Fruit fly (Drosophila melanogaster) whole organism, embryonic: ENCODE measurements around the gene CG15332.
A peak's percentile ranks its signal among the peaks of the same experiment; 100 is the strongest.

Experiments used
- ATbp ChIP-seq: fragments of 200-800 bp; sonication (Bioruptor generic); optimal IDR thresholded peaks from 2 replicates; lab custom pipeline; 2017; ENCODE audit warnings: missing biosample characterization, mild to moderate bottlenecking, missing genetic modification characterization, missing genetic modification reagents
- CG11504 ChIP-seq: fragments of 200-800 bp; sonication (Bioruptor generic); optimal IDR thresholded peaks from 3 replicates; lab custom pipeline; 2019; ENCODE audit warnings: missing biosample characterization, mild to moderate bottlenecking, missing genetic modification characterization, moderate library complexity
- CG11696 ChIP-seq: fragments of 200-800 bp; sonication (Bioruptor generic); IDR thresholded peaks from 2 replicates; pipeline ENCODE4 v1.3.6; 2022; ENCODE audit warnings: missing biosample characterization, missing genetic modification characterization
- CG12659 ChIP-seq: fragments of 200-800 bp; sonication (Bioruptor generic); optimal IDR thresholded peaks from 3 replicates; lab custom pipeline; 2017; ENCODE audit warnings: mild to moderate bottlenecking, missing biosample characterization, missing genetic modification reagents, missing genetic modification characterization
- CG15514 ChIP-seq: fragments of 200-800 bp; sonication (Bioruptor generic); optimal IDR thresholded peaks from 3 replicates; lab custom pipeline; 2017; ENCODE audit warnings: missing biosample characterization, missing genetic modification characterization, mild to moderate bottlenecking, moderate library complexity, missing genetic modification reagents
- CG18262 ChIP-seq: fragments of 200-800 bp; optimal IDR thresholded peaks from 3 replicates; lab custom pipeline; 2019; ENCODE audit warnings: missing biosample characterization, mild to moderate bottlenecking, missing genetic modification characterization, moderate library complexity
- CG2202 ChIP-seq: fragments of 200-800 bp; sonication (Bioruptor generic); optimal IDR thresholded peaks from 2 replicates; lab custom pipeline; 2018; ENCODE audit warnings: missing biosample characterization, mild to moderate bottlenecking, missing genetic modification characterization
- CG31388 ChIP-seq: fragments of 200-800 bp; sonication (Bioruptor generic); optimal IDR thresholded peaks from 2 replicates; lab custom pipeline; 2016; ENCODE audit warnings: missing biosample characterization, missing genetic modification characterization
- CG3281 ChIP-seq: fragments of 200-800 bp; sonication (Bioruptor generic); optimal IDR thresholded peaks from 3 replicates; lab custom pipeline; 2017; ENCODE audit warnings: missing biosample characterization, mild to moderate bottlenecking, missing genetic modification characterization
- CG3995 ChIP-seq: fragments of 200-800 bp; sonication (Bioruptor generic); optimal IDR thresholded peaks from 3 replicates; lab custom pipeline; 2016; ENCODE audit warnings: missing biosample characterization, missing genetic modification characterization
- CG4820 ChIP-seq: fragments of 200-800 bp; sonication (Bioruptor generic); optimal IDR thresholded peaks from 3 replicates; lab custom pipeline; 2016; ENCODE audit warnings: missing biosample characterization, missing genetic modification characterization
- CG5245 ChIP-seq: fragments of 200-800 bp; sonication (Bioruptor generic); optimal IDR thresholded peaks from 3 replicates; lab custom pipeline; 2016; ENCODE audit warnings: missing biosample characterization, missing genetic modification characterization
- CG7372 ChIP-seq: fragments of 200-800 bp; sonication (Bioruptor generic); IDR thresholded peaks from 2 replicates; pipeline ENCODE4 v1.3.6; 2022; ENCODE audit warnings: missing biosample characterization, missing genetic modification characterization
- Dip2 ChIP-seq: fragments of 200-800 bp; sonication (Bioruptor generic); IDR thresholded peaks from 2 replicates; pipeline ENCODE4 v1.3.6; 2022; ENCODE audit warnings: missing biosample characterization, missing genetic modification characterization
- E2f2 ChIP-seq: fragments of 200-800 bp; sonication (Bioruptor generic); IDR thresholded peaks from 2 replicates; pipeline ENCODE4 v1.3.6; 2022; ENCODE audit warnings: missing biosample characterization, missing genetic modification characterization
- Eip74EF ChIP-seq, 2 experiments: fragments of 200-800 bp in 1 of 2; fragments of >200 bp in 1 of 2; sonication (Bioruptor generic) in 1 of 2; optimal IDR thresholded peaks; 2 replicates each; lab custom pipeline; 2017 to 2019; ENCODE audit warnings: missing biosample characterization in 2 of 2, missing genetic modification characterization in 2 of 2, mild to moderate bottlenecking in 1 of 2, moderate library complexity in 1 of 2
- Elba2 ChIP-seq: fragments of 200-800 bp; sonication (Bioruptor generic); optimal IDR thresholded peaks from 3 replicates; lab custom pipeline; 2016; ENCODE audit warnings: missing biosample characterization, missing genetic modification characterization
- Gug ChIP-seq: fragments of 200-800 bp; sonication (Bioruptor generic); IDR thresholded peaks from 4 replicates; pipeline ENCODE4 v1.3.6; 2022; ENCODE audit warnings: missing biosample characterization, missing genetic modification characterization
- HmgZ ChIP-seq: fragments of 200-800 bp; sonication (Bioruptor generic); optimal IDR thresholded peaks from 2 replicates; lab custom pipeline; 2018; ENCODE audit warnings: missing biosample characterization, mild to moderate bottlenecking, missing genetic modification characterization
- Kr ChIP-seq: fragments of 200-800 bp; sonication (Bioruptor generic); optimal IDR thresholded peaks from 2 replicates; lab custom pipeline; 2017; ENCODE audit warnings: missing biosample characterization, mild to moderate bottlenecking, missing genetic modification characterization
- Lim3 ChIP-seq: fragments of 200-800 bp; sonication (Bioruptor generic); IDR thresholded peaks from 2 replicates; pipeline ENCODE4 v1.3.6; 2022; ENCODE audit warnings: missing biosample characterization, missing genetic modification characterization
- MESR4 ChIP-seq: fragments of 200-800 bp; sonication (Bioruptor generic); optimal IDR thresholded peaks from 2 replicates; lab custom pipeline; 2018; ENCODE audit warnings: missing biosample characterization, mild to moderate bottlenecking, missing genetic modification characterization, moderate library complexity
- Med ChIP-seq: fragments of 200-800 bp; sonication (Bioruptor generic); peaks from one replicate; lab custom pipeline; 2016; ENCODE audit warnings: missing biosample characterization, missing genetic modification characterization, mild to moderate bottlenecking, inconsistent platforms, moderate library complexity
- Myb ChIP-seq: fragments of 200-800 bp; sonication (Bioruptor generic); optimal IDR thresholded peaks from 2 replicates; lab custom pipeline; 2016; ENCODE audit warnings: missing biosample characterization, missing genetic modification characterization
- NC2α ChIP-seq: fragments of 200-800 bp; sonication (Bioruptor generic); optimal IDR thresholded peaks from 2 replicates; lab custom pipeline; 2016; ENCODE audit warnings: missing biosample characterization, missing genetic modification characterization
- Nf-YA ChIP-seq: fragments of 200-800 bp; sonication (Bioruptor generic); IDR thresholded peaks from 2 replicates; pipeline ENCODE4 v1.3.6; 2022; ENCODE audit warnings: missing biosample characterization, missing genetic modification characterization
- Side ChIP-seq: fragments of 200-800 bp; sonication (Bioruptor generic); optimal IDR thresholded peaks from 2 replicates; lab custom pipeline; 2016; ENCODE audit warnings: missing biosample characterization, missing genetic modification characterization
- ac ChIP-seq: fragments of 200-800 bp; sonication (Bioruptor generic); optimal IDR thresholded peaks from 3 replicates; lab custom pipeline; 2017; ENCODE audit warnings: missing biosample characterization, mild to moderate bottlenecking, missing genetic modification characterization
- cad ChIP-seq: fragments of >200 bp; optimal IDR thresholded peaks from 2 replicates; lab custom pipeline; 2017; ENCODE audit warnings: missing biosample characterization, missing genetic modification characterization
- corto ChIP-seq: fragments of 200-800 bp; sonication (Bioruptor generic); optimal IDR thresholded peaks from 2 replicates; lab custom pipeline; 2016; ENCODE audit warnings: missing biosample characterization, mild to moderate bottlenecking, missing genetic modification characterization, moderate library complexity
- da ChIP-seq: fragments of 200-800 bp; sonication (Bioruptor generic); optimal IDR thresholded peaks from 2 replicates; lab custom pipeline; 2016; ENCODE audit warnings: missing biosample characterization, missing genetic modification characterization
- dm ChIP-seq: fragments of 200-800 bp; sonication (Bioruptor generic); optimal IDR thresholded peaks from 3 replicates; lab custom pipeline; 2016; ENCODE audit warnings: missing biosample characterization, missing genetic modification characterization
- dmrt11E ChIP-seq: fragments of 200-800 bp; sonication (Bioruptor generic); optimal IDR thresholded peaks from 3 replicates; lab custom pipeline; 2018; ENCODE audit warnings: missing biosample characterization, mild to moderate bottlenecking, missing genetic modification characterization, moderate library complexity
- fru ChIP-seq: fragments of >200 bp; optimal IDR thresholded peaks from 2 replicates; lab custom pipeline; 2017
- ftz-f1 ChIP-seq: fragments of 200-800 bp; sonication (Bioruptor generic); optimal IDR thresholded peaks from 2 replicates; lab custom pipeline; 2016; ENCODE audit warnings: missing biosample characterization, missing genetic modification characterization
- grau ChIP-seq: fragments of 200-800 bp; optimal IDR thresholded peaks from 3 replicates; lab custom pipeline; 2019; ENCODE audit warnings: missing biosample characterization, mild to moderate bottlenecking, missing genetic modification characterization, moderate library complexity
- grn ChIP-seq: fragments of 200-800 bp; sonication (Bioruptor generic); optimal IDR thresholded peaks from 3 replicates; lab custom pipeline; 2017; ENCODE audit warnings: missing biosample characterization, missing genetic modification characterization
- lbe ChIP-seq: fragments of 200-800 bp; sonication (Bioruptor generic); optimal IDR thresholded peaks from 2 replicates; lab custom pipeline; 2016; ENCODE audit warnings: missing biosample characterization, mild to moderate bottlenecking, missing genetic modification characterization
- nom ChIP-seq: fragments of 200-800 bp; sonication (Bioruptor generic); optimal IDR thresholded peaks from 2 replicates; lab custom pipeline; 2017; ENCODE audit warnings: missing biosample characterization, missing genetic modification characterization, mild to moderate bottlenecking, moderate library complexity, missing genetic modification reagents
- org-1 ChIP-seq: fragments of 200-800 bp; sonication (Bioruptor generic); optimal IDR thresholded peaks from 2 replicates; lab custom pipeline; 2017; ENCODE audit warnings: missing biosample characterization, missing genetic modification characterization
- pita ChIP-seq: fragments of 200-800 bp; sonication (Bioruptor generic); optimal IDR thresholded peaks from 2 replicates; lab custom pipeline; 2017; ENCODE audit warnings: missing biosample characterization, mild to moderate bottlenecking, missing genetic modification characterization
- psq ChIP-seq: fragments of 200-800 bp; sonication (Bioruptor generic); optimal IDR thresholded peaks from 2 replicates; lab custom pipeline; 2017; ENCODE audit warnings: missing biosample characterization, missing genetic modification characterization
- row ChIP-seq: fragments of 200-800 bp; sonication (Bioruptor generic); IDR thresholded peaks from 3 replicates; pipeline ENCODE4 v1.3.6; 2022; ENCODE audit warnings: missing biosample characterization, missing genetic modification characterization
- run ChIP-seq: fragments of 200-800 bp; sonication (Bioruptor generic); optimal IDR thresholded peaks from 3 replicates; lab custom pipeline; 2018; ENCODE audit warnings: missing biosample characterization, mild to moderate bottlenecking, missing genetic modification characterization
- schlank ChIP-seq: fragments of 200-800 bp; sonication (Bioruptor generic); optimal IDR thresholded peaks from 2 replicates; lab custom pipeline; 2018; ENCODE audit warnings: missing biosample characterization, mild to moderate bottlenecking, missing genetic modification characterization
- slp2 ChIP-seq: fragments of 200-800 bp; sonication (Bioruptor generic); optimal IDR thresholded peaks from 2 replicates; lab custom pipeline; 2016; ENCODE audit warnings: missing biosample characterization, missing genetic modification characterization
- tgo ChIP-seq: fragments of 200-800 bp; sonication (Bioruptor generic); IDR thresholded peaks from 3 replicates; pipeline ENCODE4 v1.3.6; 2022; ENCODE audit warnings: missing biosample characterization, missing genetic modification characterization
- tna ChIP-seq: fragments of 200-800 bp; sonication (Bioruptor generic); IDR thresholded peaks from 2 replicates; pipeline ENCODE4 v1.3.6; 2022; ENCODE audit warnings: missing biosample characterization, missing genetic modification characterization; ENCODE audit not compliant: partially characterized antibody
- trem ChIP-seq: fragments of 200-800 bp; optimal IDR thresholded peaks from 3 replicates; lab custom pipeline; 2019; ENCODE audit warnings: missing biosample characterization, mild to moderate bottlenecking, missing genetic modification characterization, moderate library complexity
- unc-4 ChIP-seq: fragments of 200-800 bp; sonication (Bioruptor generic); IDR thresholded peaks from 2 replicates; pipeline ENCODE4 v1.3.6; 2022; ENCODE audit warnings: missing biosample characterization, missing genetic modification characterization; ENCODE audit not compliant: partially characterized antibody
- usp ChIP-seq: fragments of >200 bp; optimal IDR thresholded peaks from 2 replicates; lab custom pipeline; 2017; ENCODE audit warnings: missing biosample characterization, missing genetic modification characterization
- zf30C ChIP-seq: fragments of 200-800 bp; sonication (Bioruptor generic); optimal IDR thresholded peaks from 3 replicates; lab custom pipeline; 2018; ENCODE audit warnings: missing biosample characterization, mild to moderate bottlenecking, missing genetic modification characterization

CG15332 gene

DNA sequence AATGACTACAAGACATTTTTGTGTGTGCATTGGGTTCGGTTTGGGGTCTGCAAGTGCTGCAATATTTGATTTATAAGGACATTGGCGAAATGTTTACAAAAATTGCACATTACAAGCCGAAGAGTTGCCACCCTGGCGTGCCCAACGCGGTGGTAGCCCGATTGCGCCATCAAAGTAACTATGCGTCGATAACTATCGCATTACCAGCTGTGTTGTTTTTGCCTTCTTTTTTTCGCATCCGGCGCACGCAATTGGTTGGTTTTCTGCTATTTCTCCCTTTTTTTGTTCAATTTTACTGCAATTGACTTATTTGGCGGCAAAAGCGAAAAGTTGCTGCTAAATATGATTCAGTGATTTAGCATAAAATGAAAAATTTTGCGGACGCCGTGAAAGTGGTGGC lies 21.1 kb downstream of the CG15332 start, which contains the start of gene RpS14b (continued):
- TF ChIP-seq pita (GFP tag; lab: Kevin White, UChicago) (no peak), Side (GFP tag; lab: Kevin White, UChicago) (peak; percentile 74), run (tag; lab: Kevin White, UChicago) (no peak), grau (tag; lab: Kevin White, UChicago) (peak; percentile 36), E2f2 (peak; percentile 60), NC2α (no peak), schlank (tag; lab: Kevin White, UChicago) (peak; percentile 77), CG5245 (GFP tag; lab: Kevin White, UChicago) (peak; percentile 20), Elba2 (GFP tag; lab: Kevin White, UChicago) (no peak), ftz-f1 (no peak), Med (peak; percentile 96), CG15514 (peak; percentile 79), Kr (GFP tag; lab: Kevin White, UChicago) (no peak), trem (tag; lab: Kevin White, UChicago) (peak; percentile 51), psq (GFP tag; lab: Kevin White, UChicago) (no peak), Nf-YA (GFP tag; lab: Robert Waterston, UW) (no peak), HmgZ (tag; lab: Kevin White, UChicago) (peak; percentile 62), CG4820 (no peak), Eip74EF (GFP tag; optimal IDR thresholded peaks at IDR 0.05; lab: Kevin White, UChicago) (no peak), slp2 (GFP tag; lab: Kevin White, UChicago) (peak; percentile 6), tgo (peak; percentile 56; the same call in 2 of the 3 replicates), CG3995 (GFP tag; lab: Kevin White, UChicago) (peak; percentile 5), CG7372 (GFP tag; lab: Robert Waterston, UW) (peak; percentile 46; the same call in 1 of the 2 replicates), CG12659 (GFP tag; lab: Kevin White, UChicago) (peak; percentile 90), tna (GFP tag; lab: Robert Waterston, UW) (0 out of 2 replicates have a peak, but pooled peaks have one; percentile 33), grn (GFP tag; lab: Kevin White, UChicago) (peak; percentile 6), lbe (GFP tag; lab: Kevin White, UChicago) (peak; percentile 33), CG3281 (GFP tag; lab: Kevin White, UChicago) (peak; percentile 68), cad (GFP tag; lab: Kevin White, UChicago) (no peak), fru (no peak), Dip2 (GFP tag; lab: Robert Waterston, UW) (no peak), Lim3 (GFP tag; lab: Robert Waterston, UW) (no peak), CG31388 (GFP tag; lab: Kevin White, UChicago) (no peak), nom (GFP tag; lab: Kevin White, UChicago) (peak; percentile 73), ac (GFP tag; lab: Kevin White, UChicago) (no peak), da (GFP tag; lab: Kevin White, UChicago) (peak; percentile 48), dmrt11E (peak; percentile 44), CG2202 (tag; lab: Kevin White, UChicago) (no peak), ATbp (GFP tag; lab: Kevin White, UChicago) (peak; percentile 16), CG11696 (GFP tag; lab: Robert Waterston, UW) (peak; percentile 35; the same call in 1 of the 2 replicates), usp (GFP tag; lab: Kevin White, UChicago) (no peak), zf30C (GFP tag; lab: Kevin White, UChicago) (peak; percentile 50), Gug (peak; percentile 40; the same call in 1 of the 4 replicates), org-1 (GFP tag; lab: Kevin White, UChicago) (no peak), row (peak; percentile 53), dm (GFP tag; lab: Kevin White, UChicago) (peak; percentile 80), Myb (GFP tag; lab: Kevin White, UChicago) (peak; percentile 48), corto (GFP tag; lab: Kevin White, UChicago) (no peak), unc-4 (GFP tag; lab: Robert Waterston, UW) (peak; percentile 79), CG11504 (peak; percentile 44), MESR4 (GFP tag; lab: Kevin White, UChicago) (peak; percentile 49), CG18262 (tag; lab: Kevin White, UChicago) (peak; percentile 22)
